Fruit fly (Drosophila melanogaster): ENCODE measurements around the gene XNP.

Gene XNP

dm6 chr3R:25453150-25453680 lies 29.4 kb downstream of the XNP start (continued):
- TF ChIP-seq cad (GFP tag; optimal IDR thresholded peaks at IDR 0.05) = no peak
- peak; percentile 38 for TF ChIP-seq CG11723 (GFP tag; optimal IDR thresholded peaks at IDR 0.05)
- peak; percentile 32 for TF ChIP-seq Blimp-1 (GFP tag; optimal IDR thresholded peaks at IDR 0.05)
- peak; percentile 1 for TF ChIP-seq CG4328 (GFP tag; optimal IDR thresholded peaks at IDR 0.05)
- TF ChIP-seq wek (GFP tag; optimal IDR thresholded peaks at IDR 0.05) = peak; percentile 39
- TF ChIP-seq TFAM (GFP tag; optimal IDR thresholded peaks at IDR 0.05) = peak; percentile 33
- peak; percentile 18 for TF ChIP-seq CG12104 (GFP tag; optimal IDR thresholded peaks at IDR 0.05)
- TF ChIP-seq CG12659 (GFP tag; optimal IDR thresholded peaks at IDR 0.05) = peak; percentile 26
- TF ChIP-seq otp (GFP tag; IDR thresholded peaks at IDR 0.05) = 0 out of 3 replicates have a peak, but pooled peaks have one; percentile 26
- TF ChIP-seq ase (GFP tag; IDR thresholded peaks at IDR 0.05) = no peak
- TF ChIP-seq CG10321 (GFP tag; IDR thresholded peaks at IDR 0.05) = peak; percentile 29; the same call in 1 of the 2 replicates
- TF ChIP-seq CG12236 (GFP tag; optimal IDR thresholded peaks at IDR 0.05) = peak; percentile 47
- TF ChIP-seq CG2116 (GFP tag; optimal IDR thresholded peaks at IDR 0.05) = peak; percentile 45
- TF ChIP-seq Neu2 (GFP tag; optimal IDR thresholded peaks at IDR 0.05; ENCODE audit: borderline replicate concordance) = no peak
- peak; percentile 22 for TF ChIP-seq her (GFP tag; optimal IDR thresholded peaks at IDR 0.05)
- TF ChIP-seq Dip2 (GFP tag; IDR thresholded peaks at IDR 0.05) = no peak
- TF ChIP-seq sr (GFP tag; IDR thresholded peaks at IDR 0.05) = no peak
- TF ChIP-seq CG17328 (GFP tag; IDR thresholded peaks at IDR 0.05) = no peak
- peak; percentile 65 for TF ChIP-seq gcm (GFP tag; optimal IDR thresholded peaks at IDR 0.05)
- TF ChIP-seq CG8290 (GFP tag; optimal IDR thresholded peaks at IDR 0.05) = no peak
- TF ChIP-seq CG8290 (tag; optimal IDR thresholded peaks at IDR 0.05) = peak; percentile 36 to 54
- no peak for TF ChIP-seq HLHmδ (GFP tag; optimal IDR thresholded peaks at IDR 0.05)
- TF ChIP-seq CG6791 (GFP tag; IDR thresholded peaks at IDR 0.05; ENCODE audit: partially characterized antibody) = no peak
- peak; percentile 79 for TF ChIP-seq CG15011 (GFP tag; optimal IDR thresholded peaks at IDR 0.05)
- peak; percentile 46 for TF ChIP-seq CG12071 (GFP tag; optimal IDR thresholded peaks at IDR 0.05)
- TF ChIP-seq CG3407 (GFP tag; optimal IDR thresholded peaks at IDR 0.05) = peak; percentile 55
- no peak for TF ChIP-seq gfzf (GFP tag; optimal IDR thresholded peaks at IDR 0.05)
- TF ChIP-seq CG34422 (GFP tag; IDR thresholded peaks at IDR 0.05) = no peak
- TF ChIP-seq rib (GFP tag; IDR thresholded peaks at IDR 0.05) = no peak
- peak; percentile 7; the same call in 1 of the 2 replicates for TF ChIP-seq CG31441 (GFP tag; IDR thresholded peaks at IDR 0.05)
- TF ChIP-seq sens-2 (GFP tag; IDR thresholded peaks at IDR 0.05) = 0 out of 2 replicates have a peak, but pooled peaks have one; percentile 21
- TF ChIP-seq CG2712 (tag; optimal IDR thresholded peaks at IDR 0.05) = peak; percentile 19
- TF ChIP-seq odd (GFP tag; optimal IDR thresholded peaks at IDR 0.05) = peak; percentile 84
- TF ChIP-seq CG13775 (GFP tag; optimal IDR thresholded peaks at IDR 0.05) = peak; percentile 21
- peak; percentile 50 for TF ChIP-seq eyg (GFP tag; optimal IDR thresholded peaks at IDR 0.05)
- TF ChIP-seq CG6254 (GFP tag; optimal IDR thresholded peaks at IDR 0.05) = peak; percentile 53
- TF ChIP-seq nau (GFP tag; optimal IDR thresholded peaks at IDR 0.05) = peak; percentile 72
- peak; percentile 14 for TF ChIP-seq CG9437 (GFP tag; optimal IDR thresholded peaks at IDR 0.05)
- TF ChIP-seq CG12219 (GFP tag; optimal IDR thresholded peaks at IDR 0.05) = peak; percentile 46
- TF ChIP-seq Nf-YA (GFP tag; IDR thresholded peaks at IDR 0.05) = 0 out of 2 replicates have a peak, but pooled peaks have one; percentile 32
- peak; percentile 14 for TF ChIP-seq CG30431 (GFP tag; optimal IDR thresholded peaks at IDR 0.05)
- peak; percentile 56 for TF ChIP-seq HHEX (GFP tag; optimal IDR thresholded peaks at IDR 0.05)
- no peak for TF ChIP-seq CG17802 (tag; optimal IDR thresholded peaks at IDR 0.05)
- TF ChIP-seq ftz-f1 (GFP tag; optimal IDR thresholded peaks at IDR 0.05) = peak; percentile 27
- peak; percentile 29 for TF ChIP-seq ac (GFP tag; optimal IDR thresholded peaks at IDR 0.05)
- peak in 1 of 2 experiments; percentile 51 for TF ChIP-seq Hr51 (GFP tag; optimal IDR thresholded peaks at IDR 0.05)
- peak; percentile 47 for TF ChIP-seq CG15479 (GFP tag; optimal IDR thresholded peaks at IDR 0.05)
- no peak for TF ChIP-seq zfh2 (GFP tag; optimal IDR thresholded peaks at IDR 0.05)
- peak; percentile 53 for TF ChIP-seq CG17912 (GFP tag; optimal IDR thresholded peaks at IDR 0.05)
- TF ChIP-seq CG18619 (GFP tag; optimal IDR thresholded peaks at IDR 0.05) = peak; percentile 63

Measured in whole organism, embryonic.